Fruit fly (Drosophila melanogaster) whole organism, pupa: ENCODE data around the gene goe.

Source experiments
- D1 ChIP-seq: fragments of 200-800 bp; sonication (Bioruptor generic); optimal IDR thresholded peaks from 2 replicates; lab custom pipeline; 2018; ENCODE audit warnings: missing biosample characterization, mild to moderate bottlenecking, missing genetic modification characterization, moderate library complexity
- Snoo ChIP-seq: fragments of 200-800 bp; sonication (Bioruptor generic); optimal IDR thresholded peaks from 3 replicates; lab custom pipeline; 2017; ENCODE audit warnings: missing biosample characterization, mild to moderate bottlenecking, missing genetic modification characterization, inconsistent platforms

DNA sequence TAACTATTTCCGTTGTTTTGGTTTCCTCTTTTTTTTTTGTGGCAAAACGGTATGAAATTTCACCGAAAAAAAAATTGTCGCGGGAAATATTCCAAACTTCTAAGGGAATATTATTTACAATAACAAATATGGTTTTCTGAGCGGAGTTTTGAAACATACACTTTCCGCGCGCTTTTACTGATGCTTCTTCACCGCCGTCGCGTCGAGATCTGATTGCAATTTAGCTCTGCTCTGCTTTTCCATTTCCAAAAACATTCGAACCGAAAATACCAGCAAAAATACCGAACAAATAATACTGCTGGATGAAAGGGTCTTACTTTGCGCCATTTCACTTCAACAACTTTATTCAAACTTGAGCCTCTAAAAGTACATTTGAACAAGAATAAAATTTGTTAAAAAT is 56.8 kb downstream of the goe start, which contains the start of gene Septin4:
- TF ChIP-seq D1 (tag; lab: Kevin White, UChicago) (no peak), Snoo (tag; lab: Kevin White, UChicago) (no peak)
